Fruit fly (Drosophila melanogaster): Measurements from ENCODE around the gene Ulp1.

Ulp1 gene

dm6 chrX:19152570-19153287, 55.3 kb downstream of the Ulp1 start (continued):
- no peak for TF ChIP-seq CG15073 (GFP tag; optimal IDR thresholded peaks at IDR 0.05)
- no peak for TF ChIP-seq CTCF (GFP tag; optimal IDR thresholded peaks at IDR 0.05)
- peak; percentile 31; the same call in 1 of the 2 replicates for TF ChIP-seq CG3847 (GFP tag; IDR thresholded peaks at IDR 0.05)
- TF ChIP-seq CG1647 (GFP tag; optimal IDR thresholded peaks at IDR 0.05) = no peak
- no peak for TF ChIP-seq CG6854 (GFP tag; optimal IDR thresholded peaks at IDR 0.05)
- TF ChIP-seq CG16863 (GFP tag; optimal IDR thresholded peaks at IDR 0.05) = no peak
- no peak for TF ChIP-seq Antp (GFP tag; optimal IDR thresholded peaks at IDR 0.05)
- no peak for TF ChIP-seq CG10543 (GFP tag; optimal IDR thresholded peaks at IDR 0.05)
- TF ChIP-seq wor (GFP tag; IDR thresholded peaks at IDR 0.05) = peak; percentile 27; the same call in 1 of the 2 replicates
- peak in 1 of 3 experiments; percentile 64 for TF ChIP-seq lola (GFP tag; optimal IDR thresholded peaks at IDR 0.05)
- TF ChIP-seq CG10654 (GFP tag; optimal IDR thresholded peaks at IDR 0.05) = peak; percentile 49
- TF ChIP-seq CG2678 (tag; optimal IDR thresholded peaks at IDR 0.05) = peak; percentile 75
- TF ChIP-seq Dek (tag; optimal IDR thresholded peaks at IDR 0.05) = peak; percentile 16
- no peak for TF ChIP-seq hth (optimal IDR thresholded peaks at IDR 0.05)
- no peak for TF ChIP-seq CG3163 (GFP tag; optimal IDR thresholded peaks at IDR 0.05)
- no peak for TF ChIP-seq Dad (GFP tag; optimal IDR thresholded peaks at IDR 0.05)
- TF ChIP-seq CG30431 (GFP tag; optimal IDR thresholded peaks at IDR 0.05) = peak; percentile 43
- 0 out of 3 replicates have a peak, but pooled peaks have one; percentile 9 for TF ChIP-seq z (GFP tag; IDR thresholded peaks at IDR 0.05)
- peak in 1 of 2 experiments; percentile 34 for TF ChIP-seq chif (GFP tag; optimal IDR thresholded peaks at IDR 0.05)
- peak; percentile 57 for TF ChIP-seq PHDP (tag; optimal IDR thresholded peaks at IDR 0.05)
- peak; percentile 64 for TF ChIP-seq Ptx1 (GFP tag; IDR thresholded peaks at IDR 0.05)
- TF ChIP-seq Hsf (GFP tag; optimal IDR thresholded peaks at IDR 0.05) = peak; percentile 34
- TF ChIP-seq CG4328 (GFP tag; optimal IDR thresholded peaks at IDR 0.05) = no peak
- TF ChIP-seq fd64A (GFP tag; optimal IDR thresholded peaks at IDR 0.05) = no peak
- peak; percentile 64 for TF ChIP-seq CG8388 (GFP tag; optimal IDR thresholded peaks at IDR 0.05)
- no peak for TF ChIP-seq CG8944 (GFP tag; optimal IDR thresholded peaks at IDR 0.05)
- TF ChIP-seq gro (GFP tag; optimal IDR thresholded peaks at IDR 0.05) = no peak
- TF ChIP-seq ken (GFP tag; IDR thresholded peaks at IDR 0.05) = no peak
- peak; percentile 68 for TF ChIP-seq unpg (GFP tag; optimal IDR thresholded peaks at IDR 0.05)
- no peak for TF ChIP-seq CG1603 (tag; optimal IDR thresholded peaks at IDR 0.05)
- no peak for TF ChIP-seq CG6175 (GFP tag; IDR thresholded peaks at IDR 0.05)
- no peak for TF ChIP-seq CG10565 (GFP tag; optimal IDR thresholded peaks at IDR 0.05)
- TF ChIP-seq CG7271 (tag; optimal IDR thresholded peaks at IDR 0.05) = no peak
- TF ChIP-seq croc (GFP tag; conservative IDR thresholded peaks at IDR 0.05) = no peak; the same call in 1 of the 3 replicates
- no peak for TF ChIP-seq Mad (GFP tag; optimal IDR thresholded peaks at IDR 0.05)
- TF ChIP-seq her (GFP tag; optimal IDR thresholded peaks at IDR 0.05) = no peak
- TF ChIP-seq zfh1 (GFP tag; IDR thresholded peaks at IDR 0.05) = peak; percentile 59
- no peak for TF ChIP-seq ac (GFP tag; optimal IDR thresholded peaks at IDR 0.05)
- no peak for TF ChIP-seq emc (GFP tag; optimal IDR thresholded peaks at IDR 0.05)
- TF ChIP-seq inv (GFP tag; IDR thresholded peaks at IDR 0.05; ENCODE audit: partially characterized antibody) = no peak
- TF ChIP-seq sob (GFP tag; IDR thresholded peaks at IDR 0.05) = 0 out of 2 replicates have a peak, but pooled peaks have one; percentile 13
- TF ChIP-seq ham (GFP tag; IDR thresholded peaks at IDR 0.05) = no peak
- TF ChIP-seq CG17568 (GFP tag; optimal IDR thresholded peaks at IDR 0.05) = no peak
- peak; percentile 25 for TF ChIP-seq Vsx1 (GFP tag; optimal IDR thresholded peaks at IDR 0.05)
- TF ChIP-seq Dip3 (GFP tag; optimal IDR thresholded peaks at IDR 0.05) = no peak
- TF ChIP-seq exex (tag; optimal IDR thresholded peaks at IDR 0.05) = no peak
- TF ChIP-seq CG17912 (GFP tag; optimal IDR thresholded peaks at IDR 0.05) = no peak
- peak; percentile 37 for TF ChIP-seq Chrac-16 (GFP tag; optimal IDR thresholded peaks at IDR 0.05)
- TF ChIP-seq Poxn (GFP tag; IDR thresholded peaks at IDR 0.05) = no peak
- TF ChIP-seq Sin3A (optimal IDR thresholded peaks at IDR 0.05) = no peak
- no peak for TF ChIP-seq hb (GFP tag; IDR thresholded peaks at IDR 0.05; ENCODE audit: partially characterized antibody)

All from whole organism, embryonic.